Worm (Caenorhabditis elegans): ENCODE results near the gene soap-1.

DNA sequence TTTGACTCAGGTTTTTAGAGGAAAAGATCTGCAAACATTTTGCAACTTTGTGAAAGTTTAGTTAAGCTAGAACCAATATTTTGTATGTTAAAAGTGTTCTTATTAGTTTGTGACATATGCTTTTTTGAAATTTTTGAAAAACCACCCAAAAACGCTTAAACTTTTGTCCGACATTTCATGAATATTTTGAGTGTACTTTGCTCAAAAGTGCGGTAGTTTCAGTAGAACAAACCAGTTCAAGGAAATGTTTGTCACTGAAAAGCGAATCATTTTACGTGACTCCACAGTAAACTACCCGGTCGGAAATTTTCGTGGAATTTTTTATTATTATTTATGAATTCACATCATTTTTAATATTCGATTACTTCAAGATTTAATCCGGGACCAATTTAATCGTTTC lies 30.2 kb downstream of the soap-1 start, which contains the start of gene pitr-5:
- TF ChIP-seq dpl-1 (GFP tag; optimal IDR thresholded peaks at IDR 0.05) (no peak), ama-1 (optimal IDR thresholded peaks at IDR 0.05) (no peak), irx-1 (tag; optimal IDR thresholded peaks at IDR 0.05) (no peak)
